Fruit fly (Drosophila melanogaster): Measurements from ENCODE around the gene rst.

Gene rst

DNA sequence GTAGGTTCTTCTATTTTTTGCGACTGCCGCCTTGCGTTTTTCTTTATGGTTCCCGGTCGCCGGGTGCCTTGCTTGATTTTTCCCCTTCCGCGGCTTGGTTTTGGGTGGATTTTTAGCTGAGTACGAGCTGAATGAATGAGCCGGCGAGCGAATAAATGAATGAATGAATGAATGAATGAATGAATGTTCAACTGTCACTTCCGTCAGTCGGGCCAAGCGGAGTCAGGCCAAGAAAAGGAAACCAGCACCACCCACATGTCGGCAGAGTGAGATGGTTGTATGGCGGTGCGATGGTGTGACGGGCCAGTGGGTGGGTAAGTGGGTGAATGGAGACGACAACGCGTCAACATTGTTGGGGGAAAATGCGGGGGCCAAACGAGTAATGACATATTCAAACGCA is 4.6 kb downstream of the rst start:
- no peak for TF ChIP-seq h (GFP tag; optimal IDR thresholded peaks at IDR 0.05)
- no peak for TF ChIP-seq dmrt93B (GFP tag; optimal IDR thresholded peaks at IDR 0.05)
- no peak for TF ChIP-seq lola (GFP tag; optimal IDR thresholded peaks at IDR 0.05)
- no peak for TF ChIP-seq brk (GFP tag; optimal IDR thresholded peaks at IDR 0.05)
- TF ChIP-seq Dif (GFP tag; optimal IDR thresholded peaks at IDR 0.05; ENCODE audit: partially characterized antibody), result no peak
- no peak for TF ChIP-seq fru (GFP tag; optimal IDR thresholded peaks at IDR 0.05)
- TF ChIP-seq sv (GFP tag; optimal IDR thresholded peaks at IDR 0.05), result no peak
- TF ChIP-seq Hnf4 (GFP tag; optimal IDR thresholded peaks at IDR 0.05), result no peak
- TF ChIP-seq HLH106 (tag; optimal IDR thresholded peaks at IDR 0.05), result no peak
- TF ChIP-seq rgr (GFP tag; optimal IDR thresholded peaks at IDR 0.05), result no peak
- TF ChIP-seq Jra (GFP tag; optimal IDR thresholded peaks at IDR 0.05), result no peak

DNA sequence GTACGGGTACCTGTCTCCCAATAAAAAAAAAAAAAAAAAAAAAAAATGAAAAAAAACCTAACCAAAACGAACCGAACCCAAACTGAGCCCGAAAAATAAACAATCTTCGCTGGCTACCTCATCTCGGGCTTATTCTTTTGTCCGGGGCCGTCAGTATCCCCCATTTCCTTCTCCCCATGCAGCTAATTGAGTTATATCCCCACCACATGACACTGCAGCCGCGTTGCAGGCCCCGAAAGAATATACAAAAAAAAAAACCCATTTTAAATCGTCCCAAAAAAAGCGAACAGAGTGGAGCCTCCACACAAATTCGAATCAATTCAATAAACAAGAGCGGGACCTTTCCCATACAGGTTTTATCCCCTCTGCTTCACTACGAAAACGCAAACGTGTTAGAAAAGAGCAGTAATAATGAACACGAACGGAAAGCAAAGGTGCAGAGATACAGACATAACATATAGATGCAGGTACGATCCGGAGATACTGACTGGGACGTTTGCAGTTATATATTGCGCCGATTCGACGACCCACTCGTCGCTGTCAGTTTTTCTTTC is 8.9 kb downstream of the rst start:
- TF ChIP-seq psq (GFP tag; optimal IDR thresholded peaks at IDR 0.05) (peak; percentile 50), Vsx2 (GFP tag; optimal IDR thresholded peaks at IDR 0.05; ENCODE audit: partially characterized antibody) (peak; percentile 65), h (GFP tag; optimal IDR thresholded peaks at IDR 0.05) (peak; percentile 3), Jra (GFP tag; optimal IDR thresholded peaks at IDR 0.05) (no peak), brk (GFP tag; optimal IDR thresholded peaks at IDR 0.05) (no peak), pan (optimal IDR thresholded peaks at IDR 0.05) (no peak), GATAd (GFP tag; optimal IDR thresholded peaks at IDR 0.05) (no peak), Hnf4 (GFP tag; optimal IDR thresholded peaks at IDR 0.05) (no peak), Sp1 (GFP tag; optimal IDR thresholded peaks at IDR 0.05) (peak; percentile 27), sv (GFP tag; optimal IDR thresholded peaks at IDR 0.05) (no peak), br (GFP tag; optimal IDR thresholded peaks at IDR 0.05) (peak; percentile 11), jim (GFP tag; optimal IDR thresholded peaks at IDR 0.05) (peak; percentile 55), OdsH (GFP tag; optimal IDR thresholded peaks at IDR 0.05) (no peak), fru (GFP tag; optimal IDR thresholded peaks at IDR 0.05) (peak; percentile 1), rgr (GFP tag; optimal IDR thresholded peaks at IDR 0.05) (no peak), dl (GFP tag; optimal IDR thresholded peaks at IDR 0.05; ENCODE audit: insufficient read depth in 1 of 2, partially characterized antibody in 2 of 2) (no peak), Abd-B (GFP tag; optimal IDR thresholded peaks at IDR 0.05) (no peak), dmrt93B (GFP tag; optimal IDR thresholded peaks at IDR 0.05) (no peak), Hr78 (GFP tag; optimal IDR thresholded peaks at IDR 0.05) (no peak), Myc (optimal IDR thresholded peaks at IDR 0.05) (no peak)

DNA sequence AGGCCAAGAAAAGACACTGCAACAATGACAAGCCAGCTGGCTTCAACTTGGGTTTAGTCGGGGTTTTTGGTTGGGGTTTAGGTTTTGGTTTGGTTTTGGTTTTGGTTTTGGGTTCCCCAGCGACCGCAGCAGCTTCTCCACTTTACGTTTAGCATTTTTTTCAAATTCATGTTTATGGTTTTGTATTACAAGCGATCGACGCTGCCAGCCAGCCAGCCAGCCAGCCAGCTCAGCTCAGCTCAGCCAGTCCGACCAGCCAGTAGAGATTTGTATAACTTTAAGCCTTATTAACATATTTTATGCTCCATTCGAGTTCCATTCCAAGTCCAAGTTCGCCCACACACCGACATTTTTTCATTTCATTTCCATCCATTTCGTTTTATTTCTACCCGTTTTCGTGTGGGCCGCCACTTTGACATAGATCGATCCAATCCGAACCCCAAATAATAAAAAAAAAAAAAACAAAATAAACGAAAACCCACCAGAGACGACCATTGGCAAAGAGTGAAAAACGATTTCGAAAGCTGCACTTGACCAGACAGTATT is 9.8 kb downstream of the rst start:
- no peak for TF ChIP-seq Vsx2 (GFP tag; optimal IDR thresholded peaks at IDR 0.05; ENCODE audit: partially characterized antibody)
- TF ChIP-seq CG9705 (GFP tag; optimal IDR thresholded peaks at IDR 0.05), result no peak
- no peak for TF ChIP-seq br (GFP tag; optimal IDR thresholded peaks at IDR 0.05)
- TF ChIP-seq Hr78 (GFP tag; optimal IDR thresholded peaks at IDR 0.05), result no peak
- TF ChIP-seq tai (GFP tag; optimal IDR thresholded peaks at IDR 0.05), result no peak
- TF ChIP-seq h (GFP tag; optimal IDR thresholded peaks at IDR 0.05), result no peak
- TF ChIP-seq sv (GFP tag; optimal IDR thresholded peaks at IDR 0.05), result no peak
- TF ChIP-seq OdsH (GFP tag; optimal IDR thresholded peaks at IDR 0.05), result no peak
- no peak for TF ChIP-seq jim (GFP tag; optimal IDR thresholded peaks at IDR 0.05)
- no peak for TF ChIP-seq rgr (GFP tag; optimal IDR thresholded peaks at IDR 0.05)
- no peak for TF ChIP-seq dl (GFP tag; optimal IDR thresholded peaks at IDR 0.05; ENCODE audit: insufficient read depth in 1 of 2, partially characterized antibody in 2 of 2)
- no peak for TF ChIP-seq Mio (GFP tag; optimal IDR thresholded peaks at IDR 0.05)
- TF ChIP-seq foxo (GFP tag; optimal IDR thresholded peaks at IDR 0.05), result no peak
- TF ChIP-seq lola (GFP tag; optimal IDR thresholded peaks at IDR 0.05), result no peak
- TF ChIP-seq Dif (GFP tag; optimal IDR thresholded peaks at IDR 0.05; ENCODE audit: partially characterized antibody), result no peak
- no peak for TF ChIP-seq GATAd (GFP tag; optimal IDR thresholded peaks at IDR 0.05)
- TF ChIP-seq pan (optimal IDR thresholded peaks at IDR 0.05), result no peak

DNA sequence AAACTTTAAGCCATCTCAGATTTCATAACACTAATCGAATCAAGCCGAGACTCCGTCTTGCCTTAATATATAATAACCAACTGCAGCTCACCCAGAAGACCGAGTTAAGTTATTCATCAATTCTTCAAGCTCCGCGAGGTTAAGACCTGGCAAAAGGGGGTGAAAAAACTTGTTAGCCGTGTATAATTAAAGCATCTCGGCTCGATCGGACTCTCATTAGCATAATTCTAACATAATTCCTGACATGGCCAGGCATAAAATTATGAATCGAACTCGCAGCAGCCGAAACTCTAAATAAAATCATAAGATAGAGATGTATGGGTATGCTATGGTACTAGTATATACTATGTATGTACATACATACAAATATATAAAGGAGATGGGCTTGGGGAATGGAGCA is 10.5 kb downstream of the rst start:
- TF ChIP-seq jim (GFP tag; optimal IDR thresholded peaks at IDR 0.05), result no peak
- TF ChIP-seq Hr83 (GFP tag; optimal IDR thresholded peaks at IDR 0.05; ENCODE audit: poor library complexity, severe bottlenecking), result no peak
- TF ChIP-seq woc (GFP tag; optimal IDR thresholded peaks at IDR 0.05), result no peak
- no peak for TF ChIP-seq Hr78 (GFP tag; optimal IDR thresholded peaks at IDR 0.05)
- no peak for TF ChIP-seq brk (GFP tag; optimal IDR thresholded peaks at IDR 0.05)

DNA sequence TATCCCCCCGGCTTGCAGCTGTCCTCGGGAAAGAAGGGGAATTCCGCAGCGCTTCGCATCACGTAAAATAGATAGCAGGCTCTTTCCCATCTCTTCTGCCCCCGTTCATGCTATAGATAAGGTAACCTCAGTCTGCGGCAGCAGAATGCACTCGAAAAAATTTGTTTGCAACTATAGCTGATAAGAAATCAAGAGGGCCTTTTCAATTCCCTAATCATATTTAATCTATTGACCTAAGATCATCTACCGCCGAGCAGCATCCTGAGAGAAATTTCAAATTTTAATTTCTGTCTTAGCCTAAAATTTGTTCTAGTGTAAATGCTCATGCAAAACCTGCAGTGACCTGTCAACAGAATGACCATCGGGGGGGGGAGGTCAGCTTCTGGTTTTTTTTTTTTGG is 17.0 kb downstream of the rst start:
- TF ChIP-seq foxo (GFP tag; optimal IDR thresholded peaks at IDR 0.05) (no peak), fru (GFP tag; optimal IDR thresholded peaks at IDR 0.05) (peak; percentile 5)

All from whole organism, wandering third instar larva.